Worm (Caenorhabditis elegans) whole organism, early embryonic: ENCODE data around the gene T04F3.1.

Experiments
- F13C5.2 ChIP-seq: sonication (generic microtip); optimal IDR thresholded peaks from 2 replicates; lab custom pipeline; 2017; ENCODE audit warnings: mild to moderate bottlenecking, missing genetic modification characterization, inconsistent platforms, missing compliant biosample characterization
- ceh-13 ChIP-seq: fragments of 200-800 bp; sonication (Bioruptor generic); optimal IDR thresholded peaks from 2 replicates; lab custom pipeline; 2018; ENCODE audit warnings: mild to moderate bottlenecking, missing genetic modification characterization, missing compliant biosample characterization
- ceh-36 ChIP-seq: sonication (generic microtip); optimal IDR thresholded peaks from 2 replicates; lab custom pipeline; 2016; ENCODE audit warnings: missing genetic modification characterization, inconsistent platforms, missing compliant biosample characterization
- ets-7 ChIP-seq: sonication (generic microtip); optimal IDR thresholded peaks from 2 replicates; lab custom pipeline; 2016; ENCODE audit warnings: missing genotype, missing genetic modification characterization, missing compliant biosample characterization
- hmg-4 ChIP-seq: fragments of 200-800 bp; sonication (Bioruptor generic); optimal IDR thresholded peaks from 2 replicates; lab custom pipeline; 2018; ENCODE audit warnings: mild to moderate bottlenecking, missing genetic modification characterization, missing compliant biosample characterization
- pes-1 ChIP-seq: fragments of 200-800 bp; sonication (Bioruptor generic); IDR thresholded peaks from 2 replicates; pipeline ENCODE4 v1.3.6; 2022; ENCODE audit warnings: missing genetic modification reagents, missing genetic modification characterization, missing compliant biosample characterization
- scrt-1 ChIP-seq: fragments of 200-800 bp; sonication (Bioruptor generic); IDR thresholded peaks from 2 replicates; pipeline ENCODE4 v1.3.6; 2022; ENCODE audit warnings: missing genetic modification characterization, missing compliant biosample characterization
- tbx-37 ChIP-seq: fragments of 200-800 bp; sonication (Bioruptor generic); conservative IDR thresholded peaks from 2 replicates; pipeline ENCODE4 v1.3.6; 2022; ENCODE audit warnings: missing genetic modification reagents, missing genetic modification characterization, missing compliant biosample characterization
- tra-4 ChIP-seq: sonication (generic microtip); optimal IDR thresholded peaks from 2 replicates; lab custom pipeline; 2017; ENCODE audit warnings: missing genetic modification characterization, missing compliant biosample characterization

DNA sequence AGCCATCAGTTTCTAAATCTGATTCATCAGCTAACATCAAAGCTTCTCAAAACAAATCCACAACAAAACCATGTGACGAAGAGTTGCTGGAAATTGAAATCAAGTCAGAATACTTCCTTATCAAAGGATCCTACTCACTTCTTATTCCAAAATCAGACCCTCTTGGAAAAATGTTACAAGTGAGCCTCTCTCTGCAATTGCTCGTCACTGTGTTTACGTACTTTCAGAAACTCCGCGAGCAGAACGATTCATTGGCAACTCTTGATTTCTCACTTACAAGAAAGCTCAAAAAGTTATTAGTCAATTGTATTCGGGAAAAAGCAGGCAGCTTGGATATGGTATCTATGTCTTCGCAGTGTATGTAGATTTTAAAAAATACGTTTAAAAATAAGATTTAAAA is 11.6 kb downstream of the T04F3.1 start:
- TF ChIP-seq ceh-13, result no peak
- TF ChIP-seq ceh-36, result no peak
- TF ChIP-seq F13C5.2, result no peak
- TF ChIP-seq scrt-1, result no peak
- TF ChIP-seq tra-4, result no peak
- TF ChIP-seq hmg-4 (GFP tag; lab: Kevin White, UChicago), result no peak
- no peak for TF ChIP-seq ets-7 (tag; lab: Kevin White, UChicago)
- no peak for TF ChIP-seq tbx-37
- no peak for TF ChIP-seq pes-1 (GFP tag; lab: Robert Waterston, UW)
